Fruit fly (Drosophila melanogaster): ENCODE measurements around the gene CG14659.

DNA sequence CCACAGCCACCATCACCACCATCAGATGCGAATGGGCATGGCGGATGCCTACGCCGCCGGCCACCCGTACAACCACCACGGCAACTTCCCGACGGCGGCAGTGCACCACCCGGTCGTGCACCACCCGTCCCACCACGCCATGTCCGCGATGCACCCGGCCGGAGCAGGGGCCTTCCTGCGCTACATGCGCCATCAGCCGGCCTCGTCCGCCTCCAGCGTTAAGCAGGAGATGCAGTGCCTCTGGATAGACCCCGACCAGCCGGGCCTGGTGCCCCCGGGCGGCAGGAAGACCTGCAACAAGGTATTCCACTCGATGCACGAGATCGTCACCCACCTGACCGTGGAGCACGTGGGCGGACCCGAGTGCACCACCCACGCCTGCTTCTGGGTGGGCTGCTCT is 22.4 kb upstream of the CG14659 start:
- TF ChIP-seq N (GFP tag; optimal IDR thresholded peaks at IDR 0.05) (no peak), CrebA (GFP tag; optimal IDR thresholded peaks at IDR 0.05; ENCODE audit: borderline replicate concordance) (no peak), lola (GFP tag; optimal IDR thresholded peaks at IDR 0.05) (no peak), Hr78 (GFP tag; optimal IDR thresholded peaks at IDR 0.05) (no peak), woc (GFP tag; optimal IDR thresholded peaks at IDR 0.05) (no peak), pan (optimal IDR thresholded peaks at IDR 0.05) (no peak), Hnf4 (GFP tag; optimal IDR thresholded peaks at IDR 0.05) (no peak), HLH106 (tag; optimal IDR thresholded peaks at IDR 0.05) (no peak), Abd-B (GFP tag; optimal IDR thresholded peaks at IDR 0.05) (no peak), br (GFP tag; optimal IDR thresholded peaks at IDR 0.05) (no peak), sv (GFP tag; optimal IDR thresholded peaks at IDR 0.05) (no peak), usp (GFP tag; optimal IDR thresholded peaks at IDR 0.05) (no peak)

All from whole organism, wandering third instar larva.